In genomic region chr2L:12720430-12721396, dm6 we compare ENCODE assay signal across 1 fruit fly cellular context.
TF ChIP-seq lines count a peak whose summit lies in the region.

No protein-coding gene starts in this region.

TF ChIP-seq in whole organism, embryonic, 481 proteins besides CTCF, POLR2A, EP300 and RAD21 (continued from another document and continues in another):
- TF ChIP-seq CG3995 (GFP tag; optimal IDR thresholded peaks at IDR 0.05; lab: Kevin White, UChicago), result peak; percentile 11
- peak; percentile 37; the same call in 1 of the 3 replicates for TF ChIP-seq otp (GFP tag; IDR thresholded peaks at IDR 0.05; lab: Robert Waterston, UW)
- no peak for TF ChIP-seq Dip2 (GFP tag; IDR thresholded peaks at IDR 0.05; lab: Robert Waterston, UW)
- peak; percentile 61 for TF ChIP-seq HLH3B (GFP tag; IDR thresholded peaks at IDR 0.05; lab: Robert Waterston, UW)
- no peak for TF ChIP-seq pros (GFP tag; optimal IDR thresholded peaks at IDR 0.05; lab: Kevin White, UChicago)
- no peak for TF ChIP-seq CG6654 (GFP tag; optimal IDR thresholded peaks at IDR 0.05; lab: Kevin White, UChicago)
- no peak for TF ChIP-seq BEAF-32 (GFP tag; optimal IDR thresholded peaks at IDR 0.05; lab: Kevin White, UChicago)
- peak in 1 of 2 experiments; percentile 3 for TF ChIP-seq Trl (optimal IDR thresholded peaks at IDR 0.05; lab: Kevin White, UChicago)
- TF ChIP-seq Trl (GFP tag; optimal IDR thresholded peaks at IDR 0.05; lab: Kevin White, UChicago), result no peak
- TF ChIP-seq Dref (GFP tag; IDR thresholded peaks at IDR 0.05; lab: Robert Waterston, UW), result no peak
- TF ChIP-seq Lim3 (GFP tag; IDR thresholded peaks at IDR 0.05; lab: Robert Waterston, UW), result no peak
- no peak for TF ChIP-seq E2f2 (GFP tag; IDR thresholded peaks at IDR 0.05; lab: Robert Waterston, UW)
- no peak for TF ChIP-seq shn (GFP tag; optimal IDR thresholded peaks at IDR 0.05; lab: Kevin White, UChicago)
- TF ChIP-seq sd (tag; optimal IDR thresholded peaks at IDR 0.05; lab: Kevin White, UChicago), result peak; percentile 48
- TF ChIP-seq Scr (GFP tag; IDR thresholded peaks at IDR 0.05; lab: Robert Waterston, UW; ENCODE audit: partially characterized antibody), result no peak
- no peak for TF ChIP-seq ap (GFP tag; IDR thresholded peaks at IDR 0.05; lab: Robert Waterston, UW)
- no peak for TF ChIP-seq z (GFP tag; IDR thresholded peaks at IDR 0.05; lab: Robert Waterston, UW)
- no peak for TF ChIP-seq Dll (GFP tag; IDR thresholded peaks at IDR 0.05; lab: Robert Waterston, UW; ENCODE audit: partially characterized antibody)
- peak; percentile 13 for TF ChIP-seq CG9437 (GFP tag; optimal IDR thresholded peaks at IDR 0.05; lab: Kevin White, UChicago)
- TF ChIP-seq ranshi (GFP tag; IDR thresholded peaks at IDR 0.05; lab: Robert Waterston, UW), result peak; percentile 57
- TF ChIP-seq lab (GFP tag; optimal IDR thresholded peaks at IDR 0.05; lab: Kevin White, UChicago), result peak; percentile 69
- TF ChIP-seq lmd (GFP tag; IDR thresholded peaks at IDR 0.05; lab: Robert Waterston, UW), result peak; percentile 35; the same call in 1 of the 2 replicates
- peak; percentile 14 for TF ChIP-seq odd (GFP tag; optimal IDR thresholded peaks at IDR 0.05; lab: Kevin White, UChicago)
- peak; percentile 48 for TF ChIP-seq CG5180 (GFP tag; optimal IDR thresholded peaks at IDR 0.05; lab: Kevin White, UChicago)
- TF ChIP-seq vvl (GFP tag; IDR thresholded peaks at IDR 0.05; lab: Robert Waterston, UW), result no peak
- TF ChIP-seq CG43689 (GFP tag; IDR thresholded peaks at IDR 0.05; lab: Robert Waterston, UW), result no peak
- TF ChIP-seq Tbp (GFP tag; optimal IDR thresholded peaks at IDR 0.05; lab: Kevin White, UChicago), result no peak
- TF ChIP-seq CG10959 (GFP tag; IDR thresholded peaks at IDR 0.05; lab: Robert Waterston, UW), result peak; percentile 22; the same call in 1 of the 2 replicates
- TF ChIP-seq repo (GFP tag; optimal IDR thresholded peaks at IDR 0.05; lab: Kevin White, UChicago), result no peak
- TF ChIP-seq CG2199 (GFP tag; IDR thresholded peaks at IDR 0.05; lab: Robert Waterston, UW), result peak; percentile 13; the same call in 1 of the 3 replicates
- TF ChIP-seq lov (optimal IDR thresholded peaks at IDR 0.05; lab: Kevin White, UChicago), result no peak
- 0 out of 3 replicates have a peak, but pooled peaks have one; percentile 38 for TF ChIP-seq lov (GFP tag; IDR thresholded peaks at IDR 0.05; lab: Robert Waterston, UW)
- 0 out of 2 replicates have a peak, but pooled peaks have one; percentile 22 for TF ChIP-seq CG1024 (GFP tag; IDR thresholded peaks at IDR 0.05; lab: Robert Waterston, UW)
- TF ChIP-seq twi (tag; optimal IDR thresholded peaks at IDR 0.05; lab: Kevin White, UChicago), result no peak
- no peak for TF ChIP-seq CG7963 (GFP tag; IDR thresholded peaks at IDR 0.05; lab: Robert Waterston, UW; ENCODE audit: partially characterized antibody)
- TF ChIP-seq grau (tag; optimal IDR thresholded peaks at IDR 0.05; lab: Kevin White, UChicago), result peak; percentile 96
- peak; percentile 62 for TF ChIP-seq slbo (GFP tag; IDR thresholded peaks at IDR 0.05; lab: Robert Waterston, UW)
- no peak; the same call in 1 of the 2 replicates for TF ChIP-seq Ravus (GFP tag; IDR thresholded peaks at IDR 0.05; lab: Robert Waterston, UW)
- TF ChIP-seq CG7928 (GFP tag; optimal IDR thresholded peaks at IDR 0.05; lab: Kevin White, UChicago), result peak; percentile 17
- TF ChIP-seq hbn (GFP tag; IDR thresholded peaks at IDR 0.05; lab: Robert Waterston, UW; ENCODE audit: partially characterized antibody), result no peak
- TF ChIP-seq E2f1 (GFP tag; IDR thresholded peaks at IDR 0.05; lab: Robert Waterston, UW), result peak; percentile 32; the same call in 1 of the 2 replicates
- TF ChIP-seq CG8944 (GFP tag; optimal IDR thresholded peaks at IDR 0.05; lab: Kevin White, UChicago), result no peak
- TF ChIP-seq pnt (GFP tag; optimal IDR thresholded peaks at IDR 0.05; lab: Kevin White, UChicago), result peak; percentile 10
- TF ChIP-seq knrl (GFP tag; IDR thresholded peaks at IDR 0.05; lab: Robert Waterston, UW; ENCODE audit: partially characterized antibody), result no peak
- TF ChIP-seq CG12659 (GFP tag; optimal IDR thresholded peaks at IDR 0.05; lab: Kevin White, UChicago), result peak; percentile 28
- no peak for TF ChIP-seq yki (optimal IDR thresholded peaks at IDR 0.05; lab: Kevin White, UChicago)
- peak; percentile 34 for TF ChIP-seq CG4820 (GFP tag; optimal IDR thresholded peaks at IDR 0.05; lab: Kevin White, UChicago)
- no peak for TF ChIP-seq al (GFP tag; IDR thresholded peaks at IDR 0.05; lab: Robert Waterston, UW)
- TF ChIP-seq Neu2 (GFP tag; optimal IDR thresholded peaks at IDR 0.05; lab: Kevin White, UChicago; ENCODE audit: borderline replicate concordance), result no peak
- no peak for TF ChIP-seq CG30431 (GFP tag; optimal IDR thresholded peaks at IDR 0.05; lab: Kevin White, UChicago)
- peak; percentile 30; the same call in 2 of the 3 replicates for TF ChIP-seq Mrtf (GFP tag; IDR thresholded peaks at IDR 0.05; lab: Robert Waterston, UW)
- no peak for TF ChIP-seq NC2β (GFP tag; optimal IDR thresholded peaks at IDR 0.05; lab: Kevin White, UChicago)
- 0 out of 3 replicates have a peak, but pooled peaks have one; percentile 30 for TF ChIP-seq so (GFP tag; IDR thresholded peaks at IDR 0.05; lab: Robert Waterston, UW)
- peak; percentile 63 for TF ChIP-seq Ada2b (GFP tag; IDR thresholded peaks at IDR 0.05; lab: Robert Waterston, UW)
- TF ChIP-seq ftz-f1 (GFP tag; optimal IDR thresholded peaks at IDR 0.05; lab: Kevin White, UChicago), result no peak
- no peak for TF ChIP-seq CG11456 (GFP tag; IDR thresholded peaks at IDR 0.05; lab: Robert Waterston, UW)
- TF ChIP-seq CG12942 (GFP tag; optimal IDR thresholded peaks at IDR 0.05; lab: Kevin White, UChicago), result no peak
- TF ChIP-seq tx (GFP tag; optimal IDR thresholded peaks at IDR 0.05; lab: Kevin White, UChicago), result no peak
- TF ChIP-seq CG13775 (GFP tag; optimal IDR thresholded peaks at IDR 0.05; lab: Kevin White, UChicago), result no peak
- TF ChIP-seq bigmax (GFP tag; optimal IDR thresholded peaks at IDR 0.05; lab: Kevin White, UChicago), result no peak
- TF ChIP-seq Rx (GFP tag; IDR thresholded peaks at IDR 0.05; lab: Robert Waterston, UW), result peak; percentile 26; the same call in 1 of the 2 replicates
- TF ChIP-seq CG8089 (GFP tag; optimal IDR thresholded peaks at IDR 0.05; lab: Kevin White, UChicago), result no peak
- peak; percentile 59 for TF ChIP-seq CG14014 (GFP tag; IDR thresholded peaks at IDR 0.05; lab: Robert Waterston, UW)
- TF ChIP-seq crc (GFP tag; optimal IDR thresholded peaks at IDR 0.05; lab: Kevin White, UChicago), result peak; percentile 15
- peak; percentile 32 for TF ChIP-seq HmgZ (tag; optimal IDR thresholded peaks at IDR 0.05; lab: Kevin White, UChicago)
- TF ChIP-seq dmrt99B (tag; optimal IDR thresholded peaks at IDR 0.05; lab: Kevin White, UChicago), result peak; percentile 57
- TF ChIP-seq dysf (GFP tag; IDR thresholded peaks at IDR 0.05; lab: Robert Waterston, UW), result peak; percentile 58; the same call in 2 of the 3 replicates
- TF ChIP-seq CG2889 (GFP tag; IDR thresholded peaks at IDR 0.05; lab: Robert Waterston, UW), result no peak
- TF ChIP-seq CG3281 (GFP tag; optimal IDR thresholded peaks at IDR 0.05; lab: Kevin White, UChicago), result peak; percentile 70
- TF ChIP-seq CrebB (tag; optimal IDR thresholded peaks at IDR 0.05; lab: Kevin White, UChicago), result no peak
- TF ChIP-seq CG18476 (GFP tag; optimal IDR thresholded peaks at IDR 0.05; lab: Kevin White, UChicago), result peak; percentile 63
- no peak for TF ChIP-seq CG12236 (GFP tag; optimal IDR thresholded peaks at IDR 0.05; lab: Kevin White, UChicago)
- TF ChIP-seq Fer2 (tag; optimal IDR thresholded peaks at IDR 0.05; lab: Kevin White, UChicago), result no peak
- peak; percentile 60 for TF ChIP-seq tgo (GFP tag; IDR thresholded peaks at IDR 0.05; lab: Robert Waterston, UW)
- no peak for TF ChIP-seq CG15073 (GFP tag; optimal IDR thresholded peaks at IDR 0.05; lab: Kevin White, UChicago)
- TF ChIP-seq HmgD (GFP tag; optimal IDR thresholded peaks at IDR 0.05; lab: Kevin White, UChicago), result no peak
- 0 out of 2 replicates have a peak, but pooled peaks have one; percentile 43 for TF ChIP-seq Ptx1 (GFP tag; IDR thresholded peaks at IDR 0.05; lab: Robert Waterston, UW)
- TF ChIP-seq CG12299 (tag; optimal IDR thresholded peaks at IDR 0.05; lab: Kevin White, UChicago), result no peak
- TF ChIP-seq HLHmδ (GFP tag; optimal IDR thresholded peaks at IDR 0.05; lab: Kevin White, UChicago), result no peak
- peak; percentile 34 for TF ChIP-seq Side (GFP tag; optimal IDR thresholded peaks at IDR 0.05; lab: Kevin White, UChicago)
- peak; percentile 26 for TF ChIP-seq Hsf (GFP tag; optimal IDR thresholded peaks at IDR 0.05; lab: Kevin White, UChicago)
- TF ChIP-seq tll (GFP tag; optimal IDR thresholded peaks at IDR 0.05; lab: Kevin White, UChicago), result no peak
- TF ChIP-seq CG9932 (GFP tag; IDR thresholded peaks at IDR 0.05; lab: Robert Waterston, UW), result peak; percentile 55
- peak; percentile 65 for TF ChIP-seq CG1233 (GFP tag; optimal IDR thresholded peaks at IDR 0.05; lab: Kevin White, UChicago)
- TF ChIP-seq CG7839 (tag; optimal IDR thresholded peaks at IDR 0.05; lab: Kevin White, UChicago), result peak; percentile 69
- TF ChIP-seq CG14965 (GFP tag; optimal IDR thresholded peaks at IDR 0.05; lab: Kevin White, UChicago; ENCODE audit: borderline replicate concordance), result no peak
- no peak for TF ChIP-seq CG10654 (GFP tag; optimal IDR thresholded peaks at IDR 0.05; lab: Kevin White, UChicago)
- TF ChIP-seq wdn (GFP tag; IDR thresholded peaks at IDR 0.05; lab: Robert Waterston, UW), result peak; percentile 16; the same call in 1 of the 2 replicates
- peak; percentile 81 for TF ChIP-seq CG32532 (GFP tag; IDR thresholded peaks at IDR 0.05; lab: Robert Waterston, UW)
- TF ChIP-seq run (tag; optimal IDR thresholded peaks at IDR 0.05; lab: Kevin White, UChicago), result no peak
- peak; percentile 60 for TF ChIP-seq sob (GFP tag; IDR thresholded peaks at IDR 0.05; lab: Robert Waterston, UW)
- TF ChIP-seq jumu (GFP tag; optimal IDR thresholded peaks at IDR 0.05; lab: Kevin White, UChicago), result no peak
- TF ChIP-seq fd3F (GFP tag; optimal IDR thresholded peaks at IDR 0.05; lab: Kevin White, UChicago), result no peak
- peak; percentile 10 for TF ChIP-seq CG12104 (GFP tag; optimal IDR thresholded peaks at IDR 0.05; lab: Kevin White, UChicago)
- 0 out of 3 replicates have a peak, but pooled peaks have one; percentile 69 for TF ChIP-seq H15 (GFP tag; IDR thresholded peaks at IDR 0.05; lab: Robert Waterston, UW)
- no peak for TF ChIP-seq tna (GFP tag; IDR thresholded peaks at IDR 0.05; lab: Robert Waterston, UW; ENCODE audit: partially characterized antibody)
- TF ChIP-seq CG2129 (GFP tag; IDR thresholded peaks at IDR 0.05; lab: Robert Waterston, UW; ENCODE audit: partially characterized antibody), result no peak
- peak; percentile 3 for TF ChIP-seq CG8281 (tag; optimal IDR thresholded peaks at IDR 0.05; lab: Kevin White, UChicago)
- peak; percentile 29 for TF ChIP-seq CG4328 (GFP tag; optimal IDR thresholded peaks at IDR 0.05; lab: Kevin White, UChicago)
- no peak for TF ChIP-seq Usf (GFP tag; optimal IDR thresholded peaks at IDR 0.05; lab: Kevin White, UChicago)
- peak; percentile 25 for TF ChIP-seq Sox100B (GFP tag; optimal IDR thresholded peaks at IDR 0.05; lab: Kevin White, UChicago)
- no peak for TF ChIP-seq cato (GFP tag; optimal IDR thresholded peaks at IDR 0.05; lab: Kevin White, UChicago; ENCODE audit: borderline replicate concordance)
- no peak for TF ChIP-seq CG17385 (GFP tag; optimal IDR thresholded peaks at IDR 0.05; lab: Kevin White, UChicago)
- no peak for TF ChIP-seq ssp (GFP tag; IDR thresholded peaks at IDR 0.05; lab: Robert Waterston, UW)
- TF ChIP-seq hth (optimal IDR thresholded peaks at IDR 0.05; lab: Kevin White, UChicago), result no peak
- no peak for TF ChIP-seq CG10462 (GFP tag; optimal IDR thresholded peaks at IDR 0.05; lab: Kevin White, UChicago)
- TF ChIP-seq CG3838 (GFP tag; optimal IDR thresholded peaks at IDR 0.05; lab: Kevin White, UChicago), result no peak
- TF ChIP-seq MBD-R2 (GFP tag; IDR thresholded peaks at IDR 0.05; lab: Robert Waterston, UW), result peak; percentile 37
- no peak for TF ChIP-seq CG8924 (tag; optimal IDR thresholded peaks at IDR 0.05; lab: Kevin White, UChicago)
- no peak for TF ChIP-seq B-H2 (GFP tag; optimal IDR thresholded peaks at IDR 0.05; lab: Kevin White, UChicago)
- TF ChIP-seq CG3163 (GFP tag; optimal IDR thresholded peaks at IDR 0.05; lab: Kevin White, UChicago), result no peak
- TF ChIP-seq Meics (GFP tag; optimal IDR thresholded peaks at IDR 0.05; lab: Kevin White, UChicago), result peak; percentile 73
- TF ChIP-seq CG7786 (GFP tag; optimal IDR thresholded peaks at IDR 0.05; lab: Kevin White, UChicago), result peak; percentile 16
- TF ChIP-seq CG4360 (GFP tag; IDR thresholded peaks at IDR 0.05; lab: Robert Waterston, UW), result no peak
- TF ChIP-seq CG34422 (GFP tag; IDR thresholded peaks at IDR 0.05; lab: Robert Waterston, UW), result 0 out of 3 replicates have a peak, but pooled peaks have one; percentile 53
- TF ChIP-seq bsh (GFP tag; optimal IDR thresholded peaks at IDR 0.05; lab: Kevin White, UChicago), result peak in 1 of 2 experiments; percentile 17
- no peak for TF ChIP-seq NK7.1 (GFP tag; optimal IDR thresholded peaks at IDR 0.05; lab: Kevin White, UChicago)
- no peak for TF ChIP-seq CG16779 (GFP tag; IDR thresholded peaks at IDR 0.05; lab: Robert Waterston, UW)
- TF ChIP-seq CG11247 (GFP tag; IDR thresholded peaks at IDR 0.05; lab: Robert Waterston, UW), result peak; percentile 42; the same call in 1 of the 2 replicates
- peak; percentile 75; the same call in 1 of the 3 replicates for TF ChIP-seq CG3726 (GFP tag; IDR thresholded peaks at IDR 0.05; lab: Robert Waterston, UW)
- no peak for TF ChIP-seq Hr39 (optimal IDR thresholded peaks at IDR 0.05; lab: Kevin White, UChicago)
- 0 out of 2 replicates have a peak, but pooled peaks have one; percentile 59 for TF ChIP-seq CG32772 (GFP tag; IDR thresholded peaks at IDR 0.05; lab: Robert Waterston, UW)
- TF ChIP-seq D19A (tag; optimal IDR thresholded peaks at IDR 0.05; lab: Kevin White, UChicago), result peak; percentile 37
- no peak; the same call in 1 of the 2 replicates for TF ChIP-seq CG8765 (GFP tag; IDR thresholded peaks at IDR 0.05; lab: Robert Waterston, UW)
- TF ChIP-seq NFAT (GFP tag; IDR thresholded peaks at IDR 0.05; lab: Robert Waterston, UW), result 0 out of 2 replicates have a peak, but pooled peaks have one; percentile 4
- TF ChIP-seq ac (GFP tag; optimal IDR thresholded peaks at IDR 0.05; lab: Kevin White, UChicago), result no peak
- no peak for TF ChIP-seq Ets97D (GFP tag; optimal IDR thresholded peaks at IDR 0.05; lab: Kevin White, UChicago)
- peak; percentile 0 for TF ChIP-seq org-1 (GFP tag; optimal IDR thresholded peaks at IDR 0.05; lab: Kevin White, UChicago)
- TF ChIP-seq klu (GFP tag; IDR thresholded peaks at IDR 0.05; lab: Robert Waterston, UW), result no peak
- TF ChIP-seq CG14441 (GFP tag; IDR thresholded peaks at IDR 0.05; lab: Robert Waterston, UW), result peak; percentile 55
- TF ChIP-seq CG31441 (GFP tag; IDR thresholded peaks at IDR 0.05; lab: Robert Waterston, UW), result peak; percentile 64
